Fruit fly (Drosophila melanogaster) whole organism, wandering third instar larva: Measurements from ENCODE around the gene CG5664.

Experiments
- Abd-B ChIP-seq: fragments of >200 bp; optimal IDR thresholded peaks from 2 replicates; lab custom pipeline; 2017; ENCODE audit warnings: missing biosample characterization, missing genetic modification characterization
- CG32264 ChIP-seq: fragments of 200-800 bp; sonication (Bioruptor generic); optimal IDR thresholded peaks from 2 replicates; lab custom pipeline; 2016; ENCODE audit warnings: missing biosample characterization, missing genetic modification characterization
- CG9705 ChIP-seq: fragments of 200-800 bp; sonication (Bioruptor generic); optimal IDR thresholded peaks from 2 replicates; lab custom pipeline; 2018; ENCODE audit warnings: missing biosample characterization, mild to moderate bottlenecking, missing genetic modification characterization
- CrebA ChIP-seq: fragments of 200-800 bp; sonication (Bioruptor generic); optimal IDR thresholded peaks from 2 replicates; lab custom pipeline; 2016; ENCODE audit warnings: missing biosample characterization, mild to moderate bottlenecking, missing genetic modification characterization, borderline replicate concordance
- Dfd ChIP-seq: fragments of >200 bp; optimal IDR thresholded peaks from 2 replicates; lab custom pipeline; 2017; ENCODE audit warnings: missing biosample characterization, missing genetic modification characterization
- Dif ChIP-seq: fragments of 200-275, 200-300 bp; sonication (Bioruptor generic); optimal IDR thresholded peaks from 2 replicates; lab custom pipeline; 2018; ENCODE audit warnings: missing biosample characterization, missing genetic modification characterization; ENCODE audit not compliant: partially characterized antibody
- GATAd ChIP-seq: sonication (Bioruptor generic); optimal IDR thresholded peaks from 2 replicates; lab custom pipeline; 2016; ENCODE audit warnings: missing biosample characterization, missing genetic modification characterization
- Hnf4 ChIP-seq: fragments of 200-800 bp; sonication (Bioruptor generic); optimal IDR thresholded peaks from 2 replicates; lab custom pipeline; 2016; ENCODE audit warnings: missing biosample characterization, mild to moderate bottlenecking, missing genetic modification characterization
- Hr78 ChIP-seq: fragments of >200 bp; optimal IDR thresholded peaks from 2 replicates; lab custom pipeline; 2017; ENCODE audit warnings: missing biosample characterization, missing genetic modification characterization
- Jra ChIP-seq: sonication (Bioruptor generic); optimal IDR thresholded peaks from 2 replicates; lab custom pipeline; 2016; ENCODE audit warnings: missing biosample characterization, missing genetic modification characterization
- Mio ChIP-seq: sonication (Bioruptor generic); optimal IDR thresholded peaks from 2 replicates; lab custom pipeline; 2016; ENCODE audit warnings: missing biosample characterization, missing genetic modification characterization
- Myc ChIP-seq: fragments of >200 bp; optimal IDR thresholded peaks from 2 replicates; lab custom pipeline; 2017
- N ChIP-seq: fragments of >200 bp; optimal IDR thresholded peaks from 2 replicates; lab custom pipeline; 2018; ENCODE audit warnings: missing biosample characterization, missing external identifiers, missing genetic modification characterization
- OdsH ChIP-seq: fragments of 200-800 bp; sonication (Bioruptor generic); optimal IDR thresholded peaks from 2 replicates; lab custom pipeline; 2016; ENCODE audit warnings: missing biosample characterization, mild to moderate bottlenecking, missing genetic modification characterization
- Rel ChIP-seq, 2 experiments: fragments of 200-800 bp; sonication (Bioruptor generic) in 1 of 2; optimal IDR thresholded peaks; 2 replicates in 1 of 2; 3 replicates in 1 of 2; lab custom pipeline; 2016 to 2019; ENCODE audit warnings: mild to moderate bottlenecking in 2 of 2, missing biosample characterization in 2 of 2, missing genetic modification characterization in 2 of 2, moderate library complexity in 1 of 2
- Sp1 ChIP-seq: fragments of 200-800 bp; sonication (Bioruptor generic); optimal IDR thresholded peaks from 3 replicates; lab custom pipeline; 2019; ENCODE audit warnings: missing biosample characterization, mild to moderate bottlenecking, missing genetic modification characterization, moderate library complexity
- Vsx2 ChIP-seq: fragments of 200-300, 225-300 bp; sonication (Bioruptor generic); optimal IDR thresholded peaks from 2 replicates; lab custom pipeline; 2018; ENCODE audit warnings: missing biosample characterization, missing genetic modification characterization; ENCODE audit not compliant: partially characterized antibody
- br ChIP-seq: fragments of 200-800 bp; sonication (Bioruptor generic); optimal IDR thresholded peaks from 2 replicates; lab custom pipeline; 2016; ENCODE audit warnings: missing biosample characterization, missing genetic modification characterization
- brk ChIP-seq: fragments of 200-800 bp; sonication (Bioruptor generic); optimal IDR thresholded peaks from 2 replicates; lab custom pipeline; 2016; ENCODE audit warnings: missing biosample characterization, mild to moderate bottlenecking, missing genetic modification characterization
- dmrt93B ChIP-seq: fragments of 200-800 bp; sonication (Bioruptor generic); optimal IDR thresholded peaks from 2 replicates; lab custom pipeline; 2018; ENCODE audit warnings: missing biosample characterization, mild to moderate bottlenecking, missing genetic modification characterization
- dsf ChIP-seq: sonication (Bioruptor generic); optimal IDR thresholded peaks from 2 replicates; lab custom pipeline; 2016; ENCODE audit warnings: missing biosample characterization, missing genetic modification characterization, borderline replicate concordance
- ey ChIP-seq: fragments of 200-800 bp; sonication (Bioruptor generic); optimal IDR thresholded peaks from 2 replicates; lab custom pipeline; 2016; ENCODE audit warnings: missing biosample characterization, missing genetic modification characterization
- foxo ChIP-seq, 2 experiments: fragments of 200-800 bp; sonication (Bioruptor generic); optimal IDR thresholded peaks; 2 replicates in 1 of 2; 3 replicates in 1 of 2; lab custom pipeline; 2016 to 2017; ENCODE audit warnings: missing biosample characterization in 2 of 2, missing genetic modification characterization in 2 of 2
- fru ChIP-seq: fragments of 200-800 bp; sonication (Bioruptor generic); optimal IDR thresholded peaks from 3 replicates; lab custom pipeline; 2016; ENCODE audit warnings: missing biosample characterization, mild to moderate bottlenecking, missing genetic modification characterization
- h ChIP-seq: fragments of 200-800 bp; sonication (Bioruptor generic); optimal IDR thresholded peaks from 3 replicates; lab custom pipeline; 2016; ENCODE audit warnings: missing biosample characterization, mild to moderate bottlenecking, missing genetic modification characterization
- jim ChIP-seq: fragments of 175-275, 200-325 bp; sonication (Bioruptor generic); optimal IDR thresholded peaks from 2 replicates; lab custom pipeline; 2016; ENCODE audit warnings: missing biosample characterization, mild to moderate bottlenecking, missing genetic modification characterization
- pan ChIP-seq: fragments of >200 bp; optimal IDR thresholded peaks from 2 replicates; lab custom pipeline; 2017
- psq ChIP-seq: fragments of 200-800 bp; sonication (Bioruptor generic); optimal IDR thresholded peaks from 3 replicates; lab custom pipeline; 2017; ENCODE audit warnings: missing biosample characterization, mild to moderate bottlenecking, missing genetic modification characterization, moderate library complexity
- rgr ChIP-seq: fragments of 200-800 bp; sonication (Bioruptor generic); optimal IDR thresholded peaks from 3 replicates; lab custom pipeline; 2016; ENCODE audit warnings: missing biosample characterization, mild to moderate bottlenecking, missing genetic modification characterization
- sage ChIP-seq: fragments of 200-800 bp; sonication (Bioruptor generic); optimal IDR thresholded peaks from 2 replicates; lab custom pipeline; 2016; ENCODE audit warnings: missing biosample characterization, mild to moderate bottlenecking, missing genetic modification characterization
- sv ChIP-seq: fragments of 200-800 bp; sonication (Bioruptor generic); optimal IDR thresholded peaks from 3 replicates; lab custom pipeline; 2016; ENCODE audit warnings: missing biosample characterization, missing genetic modification characterization
- usp ChIP-seq: fragments of >200 bp; optimal IDR thresholded peaks from 2 replicates; lab custom pipeline; 2017; ENCODE audit warnings: missing biosample characterization, missing genetic modification characterization
- woc ChIP-seq: sonication (Bioruptor generic); optimal IDR thresholded peaks from 2 replicates; lab custom pipeline; 2016; ENCODE audit warnings: missing biosample characterization, mild to moderate bottlenecking, missing genetic modification characterization

Gene CG5664

dm6 chr3L:21441216-21441813, at the start of gene CG5664:
TSS of gene CG5664 (minus strand) at chr3L:21441363.
- no peak for TF ChIP-seq h (GFP tag; lab: Kevin White, UChicago)
- TF ChIP-seq Dfd (GFP tag; lab: Kevin White, UChicago) = no peak
- no peak for TF ChIP-seq Mio (GFP tag; lab: Kevin White, UChicago)
- TF ChIP-seq CG32264 (GFP tag; lab: Kevin White, UChicago) = no peak
- TF ChIP-seq brk = peak; percentile 3
- TF ChIP-seq foxo (GFP tag; optimal IDR thresholded peaks at IDR 0.05; lab: Kevin White, UChicago) = no peak
- no peak for TF ChIP-seq ey
- no peak for TF ChIP-seq Rel (GFP tag; optimal IDR thresholded peaks at IDR 0.05; lab: Kevin White, UChicago)
- peak; percentile 94 for TF ChIP-seq Rel (tag; optimal IDR thresholded peaks at IDR 0.05; lab: Kevin White, UChicago)
- TF ChIP-seq GATAd = no peak
- no peak for TF ChIP-seq fru (GFP tag; lab: Kevin White, UChicago)
- no peak for TF ChIP-seq Vsx2
- no peak for TF ChIP-seq dsf (GFP tag; lab: Kevin White, UChicago)
- TF ChIP-seq sv = no peak
- no peak for TF ChIP-seq rgr
- TF ChIP-seq, all 38 proteins: peak for 2

- TF ChIP-seq sv (no peak), pan (lab: Kevin White, UChicago) (no peak), h (GFP tag; lab: Kevin White, UChicago) (no peak), fru (GFP tag; lab: Kevin White, UChicago) (no peak), Mio (GFP tag; lab: Kevin White, UChicago) (no peak), usp (GFP tag; lab: Kevin White, UChicago) (no peak), dsf (GFP tag; lab: Kevin White, UChicago) (no peak), psq (GFP tag; lab: Kevin White, UChicago) (no peak), br (GFP tag; lab: Kevin White, UChicago) (no peak), N (GFP tag; lab: Kevin White, UChicago) (no peak), brk (no peak), OdsH (GFP tag; lab: Kevin White, UChicago) (no peak), CrebA (GFP tag; lab: Kevin White, UChicago) (no peak), ey (no peak), Rel (GFP tag; optimal IDR thresholded peaks at IDR 0.05; lab: Kevin White, UChicago) (no peak), Rel (tag; optimal IDR thresholded peaks at IDR 0.05; lab: Kevin White, UChicago) (no peak), Myc (lab: Kevin White, UChicago) (no peak)
These were observed 49.3 kb upstream of the CG5664 start, which contains the start of gene Neu2 for dm6 chr3L:21490486-21490885. TSS of gene Neu2 (minus strand) at chr3L:21490586.

dm6 chr3L:21483837-21484236, 42.7 kb upstream of the CG5664 start:
- TF ChIP-seq ey = no peak
- TF ChIP-seq Sp1 (GFP tag; lab: Kevin White, UChicago) = no peak
- no peak for TF ChIP-seq brk
- no peak for TF ChIP-seq Hnf4 (GFP tag; lab: Kevin White, UChicago)
- no peak for TF ChIP-seq woc
- TF ChIP-seq usp (GFP tag; lab: Kevin White, UChicago) = no peak
- no peak for TF ChIP-seq Dfd (GFP tag; lab: Kevin White, UChicago)
- peak; percentile 2 for TF ChIP-seq psq (GFP tag; lab: Kevin White, UChicago)
- no peak for TF ChIP-seq pan (lab: Kevin White, UChicago)
- no peak for TF ChIP-seq GATAd
- peak; percentile 98 for TF ChIP-seq Myc (lab: Kevin White, UChicago)

- TF ChIP-seq CG9705 (GFP tag; lab: Kevin White, UChicago) = no peak
- no peak for TF ChIP-seq Mio (GFP tag; lab: Kevin White, UChicago)
- no peak for TF ChIP-seq sage
- TF ChIP-seq dmrt93B (GFP tag; lab: Kevin White, UChicago) = no peak
- no peak for TF ChIP-seq rgr
- no peak for TF ChIP-seq Rel (GFP tag; optimal IDR thresholded peaks at IDR 0.05; lab: Kevin White, UChicago)
- no peak for TF ChIP-seq Rel (tag; optimal IDR thresholded peaks at IDR 0.05; lab: Kevin White, UChicago)
- no peak for TF ChIP-seq N (GFP tag; lab: Kevin White, UChicago)
- TF ChIP-seq Vsx2 = no peak
- TF ChIP-seq Abd-B (GFP tag; lab: Kevin White, UChicago) = no peak
- TF ChIP-seq usp (GFP tag; lab: Kevin White, UChicago) = no peak
- TF ChIP-seq Jra = no peak
- TF ChIP-seq jim (GFP tag; lab: Kevin White, UChicago) = no peak
- no peak for TF ChIP-seq foxo (GFP tag; optimal IDR thresholded peaks at IDR 0.05; lab: Kevin White, UChicago)
- no peak for TF ChIP-seq GATAd
- TF ChIP-seq Dif (GFP tag; lab: Kevin White, UChicago) = no peak
- no peak for TF ChIP-seq OdsH (GFP tag; lab: Kevin White, UChicago)
- TF ChIP-seq sv = no peak
- no peak for TF ChIP-seq Hr78 (GFP tag; lab: Kevin White, UChicago)
These were observed 40.9 kb upstream of the CG5664 start for dm6 chr3L:21482100-21482499.
